Worm (Caenorhabditis elegans) whole organism, dauer: ENCODE measurements around the gene prp-39.

Experiments used
- unc-62 ChIP-seq: sonication (generic microtip); optimal IDR thresholded peaks from 2 replicates; lab custom pipeline; 2017; ENCODE audit warnings: missing biosample characterization, missing genetic modification reagents, missing genetic modification characterization

Gene prp-39

ce11 chrV:5682530-5682929 is at the start of gene prp-39:
prp-39 (minus strand) TSS chrV:5682630.
- TF ChIP-seq unc-62 (GFP tag; lab: Kevin White, UChicago), result no peak

ce11 chrV:5730783-5731182 is 48.4 kb upstream of the prp-39 start, which contains the start of gene K09H11.15:
K09H11.15 (minus strand) TSS chrV:5730883.
- no peak for TF ChIP-seq unc-62 (GFP tag; lab: Kevin White, UChicago)

ce11 chrV:5726463-5726862 is 44.0 kb upstream of the prp-39 start, which contains the start of gene K09H11.4:
K09H11.4 (minus strand) TSS chrV:5726563.
- TF ChIP-seq unc-62 (GFP tag; lab: Kevin White, UChicago), result no peak

ce11 chrV:5724395-5724794 is 42.0 kb upstream of the prp-39 start:
- TF ChIP-seq unc-62 (GFP tag; lab: Kevin White, UChicago), result no peak

ce11 chrV:5722093-5722492 is 39.7 kb upstream of the prp-39 start:
- no peak for TF ChIP-seq unc-62 (GFP tag; lab: Kevin White, UChicago)

ce11 chrV:5717237-5717935 is 35.0 kb upstream of the prp-39 start, which contains the start of gene rga-3:
rga-3 (plus strand) TSS chrV:5717885.
- no peak for TF ChIP-seq unc-62 (GFP tag; lab: Kevin White, UChicago)

- no peak for TF ChIP-seq unc-62 (GFP tag; lab: Kevin White, UChicago)
Measured at ce11 chrV:5716508-5716907, 34.1 kb upstream of the prp-39 start, which contains the start of gene K09H11.9. K09H11.9 (minus strand) TSS chrV:5716608.

- TF ChIP-seq unc-62 (GFP tag; lab: Kevin White, UChicago), result no peak
Measured at ce11 chrV:5713510-5713909, 31.1 kb upstream of the prp-39 start.

- TF ChIP-seq unc-62 (GFP tag; lab: Kevin White, UChicago), result no peak
Measured at ce11 chrV:5712652-5713051, 30.2 kb upstream of the prp-39 start, which contains the start of gene gcst-1. gcst-1 (plus strand) TSS chrV:5712928.

ce11 chrV:5712189-5712588 is 29.8 kb upstream of the prp-39 start:
- TF ChIP-seq unc-62 (GFP tag; lab: Kevin White, UChicago), result no peak

- TF ChIP-seq unc-62 (GFP tag; lab: Kevin White, UChicago), result no peak
Measured at ce11 chrV:5708331-5708730, 25.9 kb upstream of the prp-39 start.

ce11 chrV:5705510-5705909 is 23.1 kb upstream of the prp-39 start, which contains the start of gene peli-1:
peli-1 (plus strand) TSS chrV:5705810.
- no peak for TF ChIP-seq unc-62 (GFP tag; lab: Kevin White, UChicago)

ce11 chrV:5704467-5704866 is 22.0 kb upstream of the prp-39 start:
- TF ChIP-seq unc-62 (GFP tag; lab: Kevin White, UChicago), result no peak

- no peak for TF ChIP-seq unc-62 (GFP tag; lab: Kevin White, UChicago)
Measured at ce11 chrV:5701106-5701505, 18.7 kb upstream of the prp-39 start.

ce11 chrV:5699835-5700441 is 17.5 kb upstream of the prp-39 start, which contains the start of gene clec-1:
clec-1 (plus strand) TSS chrV:5700154.
- TF ChIP-seq unc-62 (GFP tag; lab: Kevin White, UChicago), result no peak

ce11 chrV:5697581-5697980 is 15.2 kb upstream of the prp-39 start:
- TF ChIP-seq unc-62 (GFP tag; lab: Kevin White, UChicago), result no peak
